Fruit fly (Drosophila melanogaster): ENCODE measurements around the gene CG1785.
A peak's percentile ranks its signal among the peaks of the same experiment; 100 is the strongest.

The CG1785 gene

DNA sequence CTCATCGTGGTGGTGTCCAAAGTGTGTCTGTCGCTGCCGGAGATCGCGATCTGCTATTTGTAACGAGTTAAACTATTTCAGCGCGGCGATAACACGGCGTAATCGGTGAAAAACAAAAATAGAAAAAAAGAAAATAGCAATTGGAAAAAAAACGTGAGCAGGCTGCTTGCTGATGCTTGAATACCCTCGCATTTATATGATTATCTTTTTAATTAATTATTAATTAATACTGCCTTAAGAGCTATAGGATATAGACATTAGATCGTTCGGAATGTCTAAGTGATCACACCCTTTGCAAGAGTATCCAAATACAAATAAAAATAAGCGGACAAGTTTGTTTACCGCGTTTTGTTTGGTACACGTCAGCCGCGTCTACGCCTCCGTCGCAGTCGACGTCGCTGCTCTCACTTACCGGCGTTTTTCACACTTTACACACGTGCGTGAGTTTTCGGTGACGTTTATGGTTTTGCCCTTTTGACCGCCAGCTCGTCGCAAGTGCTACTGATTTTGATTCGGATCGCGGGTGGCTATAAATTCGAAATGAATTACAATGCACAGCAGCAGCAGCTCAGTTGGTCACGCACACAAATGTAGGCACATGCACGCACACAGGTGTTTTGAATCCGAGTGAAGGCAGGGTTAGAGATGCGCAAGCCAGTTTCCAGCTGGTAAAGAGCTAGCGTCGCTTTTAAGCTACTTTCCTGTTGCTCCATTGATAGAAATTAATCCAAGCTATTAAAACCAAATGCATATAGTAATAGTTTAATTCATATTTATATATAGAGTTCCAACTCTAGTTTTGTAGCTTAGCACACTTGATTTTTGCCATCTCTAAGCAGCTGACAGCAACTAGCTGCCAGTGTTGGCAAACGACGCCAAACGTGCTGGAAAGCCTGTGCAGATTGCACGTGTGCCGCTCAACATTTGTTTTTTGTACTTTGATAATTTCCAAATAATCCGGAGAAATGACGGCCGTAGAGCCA is at the start of gene CG1785, which contains the start of gene CG2004:
CG1785 (plus strand) TSS at position 873 of the 983 bp plus-strand sequence.
CG2004 (minus strand) TSS at position 861 of the 983 bp plus-strand sequence.
- TF ChIP-seq noc (tag; optimal IDR thresholded peaks at IDR 0.05): peak; percentile 89

- no peak for TF ChIP-seq noc (tag; optimal IDR thresholded peaks at IDR 0.05)
These were observed 49.0 kb upstream of the CG1785 start for dm6 chrX:8665576-8666297.

dm6 chrX:8667070-8667469 is 47.7 kb upstream of the CG1785 start:
- no peak for TF ChIP-seq noc (tag; optimal IDR thresholded peaks at IDR 0.05)

DNA sequence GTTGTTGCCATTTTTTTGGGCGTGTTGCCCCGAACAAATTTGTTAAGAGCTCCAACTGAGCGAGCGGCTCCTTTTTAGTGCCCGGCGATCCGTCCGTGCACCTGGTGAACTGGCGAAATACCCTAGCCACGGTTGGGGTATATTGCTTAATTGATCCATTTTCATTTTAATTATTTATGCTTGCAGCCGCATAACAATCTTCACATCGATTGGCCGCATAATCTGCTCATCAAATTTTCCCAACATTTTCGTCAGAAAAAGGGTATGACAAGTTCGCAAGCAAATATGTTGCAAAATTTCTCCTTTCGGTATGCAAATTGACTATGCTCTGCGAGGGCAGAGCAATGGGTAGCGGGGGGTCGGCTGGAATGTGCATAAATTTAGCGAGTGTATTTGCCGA is 47.0 kb upstream of the CG1785 start:
- TF ChIP-seq noc (tag; optimal IDR thresholded peaks at IDR 0.05): no peak

- TF ChIP-seq noc (tag; optimal IDR thresholded peaks at IDR 0.05): no peak
These were observed 45.3 kb upstream of the CG1785 start for dm6 chrX:8669434-8669833.

dm6 chrX:8671348-8672298 is 43.1 kb upstream of the CG1785 start:
- TF ChIP-seq noc (tag; optimal IDR thresholded peaks at IDR 0.05): no peak

DNA sequence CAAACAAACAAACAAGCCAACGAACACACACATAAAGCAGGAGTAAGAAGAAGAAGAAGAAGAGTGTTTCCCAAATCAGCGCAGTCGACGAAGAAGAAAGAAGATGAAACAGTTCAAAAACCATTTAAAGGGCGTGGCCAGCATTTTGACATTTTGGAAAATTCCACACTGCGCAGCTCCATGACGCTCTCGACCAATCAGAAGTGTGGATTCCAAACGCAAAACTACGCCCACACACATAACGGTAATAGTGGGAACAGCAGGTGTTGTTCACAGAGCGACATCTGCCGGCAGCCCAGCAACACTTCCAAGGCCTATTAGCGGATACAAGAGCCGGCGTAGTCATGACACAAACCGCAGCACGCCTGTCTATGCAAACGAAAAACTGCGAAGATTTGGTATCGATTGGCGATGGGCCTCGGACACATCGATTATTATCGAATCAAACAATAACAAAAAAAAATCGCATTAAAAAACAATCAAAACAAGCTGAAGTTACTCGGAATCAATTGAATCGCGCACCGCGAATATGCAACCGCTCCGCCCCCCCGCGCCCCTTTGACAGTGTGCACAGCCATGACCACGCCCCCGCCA is 38.0 kb upstream of the CG1785 start, which contains the start of gene Rubicon:
Rubicon (plus strand) TSS at position 433 of the 594 bp plus-strand sequence.
- TF ChIP-seq noc (tag; optimal IDR thresholded peaks at IDR 0.05): no peak

DNA sequence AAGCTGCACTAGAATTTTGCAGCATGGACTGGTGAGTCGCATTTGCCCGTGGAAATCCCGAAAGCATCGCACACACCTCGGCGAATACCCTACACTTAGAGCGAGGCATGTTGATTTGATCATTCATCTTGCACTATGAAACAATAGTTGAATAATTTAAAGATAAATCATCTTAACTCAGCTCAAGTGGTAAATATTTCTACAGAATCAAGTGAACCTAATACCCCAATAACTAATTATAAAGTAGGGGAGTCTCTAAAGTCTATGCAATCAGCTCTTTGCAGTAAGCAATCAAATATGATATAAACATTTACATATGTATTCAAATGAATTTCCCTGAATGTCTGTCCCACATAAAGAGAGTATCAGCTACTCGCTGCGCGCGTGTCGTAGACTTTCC is 37.3 kb upstream of the CG1785 start:
- no peak for TF ChIP-seq noc (tag; optimal IDR thresholded peaks at IDR 0.05)

DNA sequence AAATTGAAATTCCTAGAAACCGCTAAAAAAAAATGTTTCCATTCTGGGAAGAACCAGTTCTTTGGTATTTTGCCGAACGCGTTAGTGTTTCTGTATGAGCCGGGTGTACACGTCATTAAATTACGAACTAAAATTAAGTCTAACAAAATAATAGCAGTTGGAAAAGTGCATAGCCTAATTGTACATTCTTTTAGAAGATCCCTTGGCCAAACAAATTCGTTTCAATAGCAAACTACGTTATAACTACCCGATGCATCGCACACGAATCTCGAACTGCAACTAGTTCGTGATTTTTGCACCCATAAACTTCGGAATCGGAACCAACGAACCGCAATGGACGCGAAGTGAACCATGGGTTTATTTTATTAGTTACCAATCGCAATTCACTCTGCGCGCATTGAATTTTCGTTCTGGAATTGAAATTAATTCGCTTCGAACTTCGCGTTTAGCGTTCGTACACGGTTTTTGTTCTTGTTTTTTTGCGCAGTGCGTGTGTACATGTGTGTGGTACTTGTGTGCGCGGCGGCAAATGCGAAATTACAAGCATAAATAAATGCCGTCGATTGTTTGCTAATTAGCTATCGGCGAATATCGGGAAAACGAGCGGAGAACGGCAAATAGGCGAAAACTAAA is 33.4 kb upstream of the CG1785 start, which contains the start of gene CAH3:
CAH3 (plus strand) TSS at position 64 of the 633 bp plus-strand sequence.
- TF ChIP-seq noc (tag; optimal IDR thresholded peaks at IDR 0.05): peak; percentile 90

- TF ChIP-seq noc (tag; optimal IDR thresholded peaks at IDR 0.05): no peak
These were observed 32.7 kb upstream of the CG1785 start for dm6 chrX:8681822-8682632.

DNA sequence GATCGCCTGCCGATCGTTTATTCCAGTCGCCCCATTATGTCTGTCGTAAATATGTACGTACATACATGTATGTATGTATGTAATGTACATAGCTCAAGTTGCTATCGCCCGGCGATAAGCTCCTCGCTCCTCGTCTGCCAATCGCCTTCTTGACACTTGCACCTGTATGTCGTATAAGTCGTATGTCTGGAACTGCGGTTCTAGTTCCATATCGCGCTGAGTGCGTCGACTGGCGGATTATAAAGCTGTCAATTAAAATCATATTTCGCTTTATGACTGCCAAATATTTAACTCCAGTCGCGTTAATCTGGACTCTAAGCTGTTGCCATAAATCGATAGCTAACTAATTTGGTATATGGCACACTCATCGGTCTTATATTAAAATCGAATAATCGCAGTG is 29.3 kb upstream of the CG1785 start:
- TF ChIP-seq noc (tag; optimal IDR thresholded peaks at IDR 0.05): peak; percentile 92

- peak; percentile 50 for TF ChIP-seq noc (tag; optimal IDR thresholded peaks at IDR 0.05)
These were observed 24.7 kb upstream of the CG1785 start, which contains the start of the genes Ppt1 and Ogg1 for dm6 chrX:8690003-8690402. Gene Ppt1 (minus strand): TSS chrX:8690227. Gene Ogg1 (plus strand): TSS chrX:8690327.

DNA sequence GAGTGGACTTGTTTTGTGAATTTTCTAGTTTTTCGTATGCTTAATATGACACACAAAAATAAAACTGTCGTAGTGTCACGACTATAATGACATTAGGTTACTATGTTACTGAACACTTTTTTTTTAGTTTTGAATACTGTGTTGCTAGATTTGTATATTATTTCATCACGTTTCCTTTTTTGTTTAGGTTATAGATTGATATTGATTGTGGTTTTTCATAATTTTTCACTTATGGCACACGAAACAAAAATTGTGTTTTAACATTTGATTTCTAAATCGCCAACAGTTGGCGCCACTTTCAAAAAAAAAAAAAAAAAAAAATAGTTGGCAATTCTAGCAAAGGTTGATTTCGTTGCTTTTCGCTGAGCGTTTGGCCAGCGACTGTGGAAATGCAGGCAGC is 21.2 kb upstream of the CG1785 start, which contains the start of gene CG11294:
CG11294 (minus strand) TSS at position 101 of the 400 bp plus-strand sequence.
- no peak for TF ChIP-seq noc (tag; optimal IDR thresholded peaks at IDR 0.05)
